Worm (Caenorhabditis elegans) whole organism, late embryonic: ENCODE results near the gene srz-103.

Source experiments
- C08G9.2 ChIP-seq: sonication (generic microtip); optimal IDR thresholded peaks from 2 replicates; lab custom pipeline; 2016; ENCODE audit warnings: mild to moderate bottlenecking, missing genetic modification characterization, moderate library complexity, missing compliant biosample characterization
- F13H6.1 ChIP-seq: sonication (generic microtip); optimal IDR thresholded peaks from 2 replicates; lab custom pipeline; 2016; ENCODE audit warnings: missing genetic modification characterization, missing compliant biosample characterization
- T23F11.4 ChIP-seq: fragments of 200-800 bp; sonication (Bioruptor generic); optimal IDR thresholded peaks from 2 replicates; lab custom pipeline; 2018; ENCODE audit warnings: mild to moderate bottlenecking, missing genetic modification characterization, missing compliant biosample characterization
- ceh-18 ChIP-seq: sonication (generic microtip); optimal IDR thresholded peaks from 2 replicates; lab custom pipeline; 2016; ENCODE audit warnings: missing genetic modification characterization, missing compliant biosample characterization
- ceh-19 ChIP-seq: fragments of 200-800 bp; sonication (Bioruptor generic); optimal IDR thresholded peaks from 2 replicates; lab custom pipeline; 2018; ENCODE audit warnings: mild to moderate bottlenecking, missing genetic modification characterization, missing compliant biosample characterization
- ceh-2 ChIP-seq: sonication (generic microtip); optimal IDR thresholded peaks from 2 replicates; lab custom pipeline; 2016; ENCODE audit warnings: missing genotype, missing genetic modification characterization, missing compliant biosample characterization
- ceh-24 ChIP-seq: sonication (generic microtip); optimal IDR thresholded peaks from 2 replicates; lab custom pipeline; 2016; ENCODE audit warnings: mild to moderate bottlenecking, missing genetic modification characterization, missing compliant biosample characterization
- ceh-31 ChIP-seq: sonication (generic microtip); optimal IDR thresholded peaks from 2 replicates; lab custom pipeline; 2016; ENCODE audit warnings: missing genetic modification characterization, missing compliant biosample characterization
- ceh-34 ChIP-seq: sonication (generic microtip); optimal IDR thresholded peaks from 2 replicates; lab custom pipeline; 2016; ENCODE audit warnings: mild to moderate bottlenecking, missing genetic modification characterization, missing compliant biosample characterization
- ceh-48 ChIP-seq: sonication (generic microtip); optimal IDR thresholded peaks from 2 replicates; lab custom pipeline; 2016; ENCODE audit warnings: missing genetic modification characterization, inconsistent platforms, missing compliant biosample characterization
- ceh-6 ChIP-seq: fragments of 200-800 bp; sonication (Bioruptor generic); optimal IDR thresholded peaks from 2 replicates; lab custom pipeline; 2018; ENCODE audit warnings: mild to moderate bottlenecking, missing genetic modification characterization, missing compliant biosample characterization
- ceh-9 ChIP-seq: sonication (generic microtip); optimal IDR thresholded peaks from 2 replicates; lab custom pipeline; 2016; ENCODE audit warnings: mild to moderate bottlenecking, missing genetic modification characterization, inconsistent platforms, missing compliant biosample characterization
- che-1 ChIP-seq: sonication (generic microtip); optimal IDR thresholded peaks from 2 replicates; lab custom pipeline; 2016; ENCODE audit warnings: mild to moderate bottlenecking, missing genetic modification characterization, missing compliant biosample characterization
- dmd-4 ChIP-seq: sonication (generic microtip); optimal IDR thresholded peaks from 2 replicates; lab custom pipeline; 2016; ENCODE audit warnings: borderline replicate concordance, missing genetic modification characterization, missing compliant biosample characterization
- dve-1 ChIP-seq: sonication (generic microtip); optimal IDR thresholded peaks from 2 replicates; lab custom pipeline; 2017; ENCODE audit warnings: antibody characterized with exemption, mild to moderate bottlenecking, missing genetic modification characterization, missing compliant biosample characterization
- elt-4 ChIP-seq: sonication (generic microtip); optimal IDR thresholded peaks from 2 replicates; lab custom pipeline; 2016; ENCODE audit warnings: missing genetic modification characterization, missing compliant biosample characterization
- fax-1 ChIP-seq: sonication (generic microtip); optimal IDR thresholded peaks from 2 replicates; lab custom pipeline; 2016; ENCODE audit warnings: missing genotype, missing genetic modification characterization, missing compliant biosample characterization
- fkh-6 ChIP-seq: sonication (generic microtip); optimal IDR thresholded peaks from 2 replicates; lab custom pipeline; 2016; ENCODE audit warnings: missing genetic modification characterization, missing compliant biosample characterization
- lim-6 ChIP-seq: sonication (generic microtip); optimal IDR thresholded peaks from 2 replicates; lab custom pipeline; 2016; ENCODE audit warnings: missing genetic modification characterization, missing compliant biosample characterization
- lin-11 ChIP-seq: fragments of 200-800 bp; sonication (Bioruptor generic); optimal IDR thresholded peaks from 2 replicates; lab custom pipeline; 2018; ENCODE audit warnings: mild to moderate bottlenecking, missing genetic modification characterization, missing compliant biosample characterization
- madf-2 ChIP-seq: sonication (generic microtip); optimal IDR thresholded peaks from 2 replicates; lab custom pipeline; 2017; ENCODE audit warnings: missing genetic modification characterization, missing compliant biosample characterization
- mec-3 ChIP-seq: sonication (generic microtip); optimal IDR thresholded peaks from 2 replicates; lab custom pipeline; 2016; ENCODE audit warnings: borderline replicate concordance, missing genetic modification characterization, missing compliant biosample characterization
- nhr-11 ChIP-seq: fragments of 150-350 bp; optimal IDR thresholded peaks from 2 replicates; lab custom pipeline; 2014; ENCODE audit warnings: missing biosample characterization, missing genetic modification characterization
- nhr-232 ChIP-seq: sonication (generic microtip); optimal IDR thresholded peaks from 2 replicates; lab custom pipeline; 2016; ENCODE audit warnings: missing genetic modification characterization, missing compliant biosample characterization
- odd-2 ChIP-seq: sonication (generic microtip); optimal IDR thresholded peaks from 2 replicates; lab custom pipeline; 2017; ENCODE audit warnings: antibody characterized with exemption, mild to moderate bottlenecking, missing genetic modification characterization, missing compliant biosample characterization
- pag-3 ChIP-seq: sonication (generic microtip); optimal IDR thresholded peaks from 2 replicates; lab custom pipeline; 2016; ENCODE audit warnings: missing compliant biosample characterization, missing genetic modification characterization, borderline replicate concordance
- pat-9 ChIP-seq: fragments of 200-800 bp; sonication (Bioruptor generic); optimal IDR thresholded peaks from 2 replicates; lab custom pipeline; 2018; ENCODE audit warnings: mild to moderate bottlenecking, missing genetic modification characterization, moderate library complexity, missing compliant biosample characterization
- pax-1 ChIP-seq: fragments of 150-350 bp; optimal IDR thresholded peaks from 2 replicates; lab custom pipeline; 2014; ENCODE audit warnings: missing biosample characterization, missing genetic modification characterization
- pha-2 ChIP-seq: sonication (generic microtip); optimal IDR thresholded peaks from 2 replicates; lab custom pipeline; 2017; ENCODE audit warnings: mild to moderate bottlenecking, missing genetic modification characterization, missing compliant biosample characterization
- pha-4 ChIP-seq: fragments of 150-350 bp; optimal IDR thresholded peaks from 2 replicates; lab custom pipeline; 2018; ENCODE audit warnings: missing biosample characterization, missing genetic modification reagents, missing genetic modification characterization
- ref-2 ChIP-seq: sonication (generic microtip); optimal IDR thresholded peaks from 2 replicates; lab custom pipeline; 2016; ENCODE audit warnings: missing genetic modification characterization, missing compliant biosample characterization
- sox-2 ChIP-seq: fragments of 200-800 bp; sonication (Bioruptor generic); IDR thresholded peaks from 2 replicates; pipeline ENCODE4 v1.3.6; 2022; ENCODE audit warnings: missing genetic modification reagents, missing genetic modification characterization, missing compliant biosample characterization
- syd-9 ChIP-seq: sonication (generic microtip); optimal IDR thresholded peaks from 2 replicates; lab custom pipeline; 2016; ENCODE audit warnings: mild to moderate bottlenecking, missing genetic modification characterization, moderate library complexity, missing compliant biosample characterization
- tbx-2 ChIP-seq: sonication (generic microtip); optimal IDR thresholded peaks from 2 replicates; lab custom pipeline; 2016; ENCODE audit warnings: missing genetic modification characterization, missing compliant biosample characterization
- ttx-3 ChIP-seq: sonication (generic microtip); optimal IDR thresholded peaks from 2 replicates; lab custom pipeline; 2016; ENCODE audit warnings: missing genetic modification reagents, missing genetic modification characterization, missing compliant biosample characterization
- unc-86 ChIP-seq: sonication (generic microtip); optimal IDR thresholded peaks from 2 replicates; lab custom pipeline; 2016; ENCODE audit warnings: missing genetic modification characterization, missing compliant biosample characterization
- zip-5 ChIP-seq: sonication (generic microtip); optimal IDR thresholded peaks from 2 replicates; lab custom pipeline; 2016; ENCODE audit warnings: missing genetic modification characterization, missing compliant biosample characterization
- ztf-16 ChIP-seq: sonication (generic microtip); optimal IDR thresholded peaks from 2 replicates; lab custom pipeline; 2017; ENCODE audit warnings: missing genetic modification characterization, missing compliant biosample characterization

Gene srz-103

ce11 chrV:16679237-16679636 lies at the start of gene srz-103:
Gene srz-103 (minus strand): TSS chrV:16679337.
- TF ChIP-seq ttx-3 (tag; lab: Kevin White, UChicago): no peak
- TF ChIP-seq lin-11 (tag; lab: Kevin White, UChicago): no peak
- no peak for TF ChIP-seq mec-3 (tag; lab: Kevin White, UChicago)

DNA sequence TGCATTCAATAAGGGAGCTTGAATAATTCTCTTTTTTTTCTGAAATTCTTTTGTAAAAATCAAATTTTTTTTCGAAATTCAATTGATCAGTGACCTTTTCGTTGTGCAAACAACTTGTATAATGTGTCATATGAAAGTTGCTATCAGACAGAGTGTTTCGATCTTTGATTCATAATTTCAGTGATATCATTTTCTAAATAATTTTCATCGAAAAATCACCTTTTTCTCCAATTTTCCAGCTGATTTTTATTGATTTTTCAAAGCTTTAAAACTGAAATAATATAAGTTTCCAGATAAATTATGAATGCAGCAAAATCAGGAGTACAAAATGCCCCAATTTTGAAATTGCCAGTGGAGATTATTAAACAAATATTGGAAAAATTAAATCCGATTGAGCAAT lies 49.3 kb upstream of the srz-103 start, which contains the start of gene fbxa-127:
Gene fbxa-127, plus strand, starts transcription at position 301 of the 400 bp plus-strand sequence.
- TF ChIP-seq nhr-232 (tag; lab: Kevin White, UChicago): no peak
- no peak for TF ChIP-seq elt-4 (tag; lab: Kevin White, UChicago)
- no peak for TF ChIP-seq dve-1
- no peak for TF ChIP-seq ref-2 (tag; lab: Kevin White, UChicago)
- TF ChIP-seq ceh-19 (GFP tag; lab: Kevin White, UChicago): no peak
- TF ChIP-seq C08G9.2 (tag; lab: Kevin White, UChicago): no peak
- no peak for TF ChIP-seq pha-4 (tag; lab: Kevin White, UChicago)
- no peak for TF ChIP-seq che-1 (tag; lab: Kevin White, UChicago)

- TF ChIP-seq unc-86: no peak
- no peak for TF ChIP-seq ceh-18 (tag; lab: Kevin White, UChicago)
- TF ChIP-seq ceh-6: no peak
- TF ChIP-seq madf-2 (tag; lab: Kevin White, UChicago): no peak
- TF ChIP-seq ceh-31: no peak
- TF ChIP-seq lim-6 (tag; lab: Kevin White, UChicago): no peak
- TF ChIP-seq fkh-6: no peak
- no peak for TF ChIP-seq odd-2 (tag; lab: Kevin White, UChicago)
- no peak for TF ChIP-seq elt-4 (tag; lab: Kevin White, UChicago)
- TF ChIP-seq, all 69 proteins: peak for 0
Observed at ce11 chrV:16726915-16727314, 47.8 kb upstream of the srz-103 start, which contains the start of gene T25E12.14. Gene T25E12.14 (plus strand): TSS chrV:16727215.

- TF ChIP-seq unc-86 (no peak), syd-9 (tag; lab: Kevin White, UChicago) (no peak), nhr-11 (tag; lab: Kevin White, UChicago) (no peak), F13H6.1 (tag; lab: Kevin White, UChicago) (no peak), T23F11.4 (no peak), ceh-24 (tag; lab: Kevin White, UChicago) (no peak), ceh-34 (tag; lab: Kevin White, UChicago) (no peak), pax-1 (tag; lab: Kevin White, UChicago) (no peak), dmd-4 (tag; lab: Kevin White, UChicago) (no peak), ztf-16 (no peak), pag-3 (tag; lab: Kevin White, UChicago) (no peak), madf-2 (tag; lab: Kevin White, UChicago) (no peak), ceh-2 (tag; lab: Kevin White, UChicago) (no peak), pat-9 (tag; lab: Kevin White, UChicago) (no peak)
- TF ChIP-seq, all 69 proteins: peak for 0
Observed at ce11 chrV:16725955-16726354, 46.8 kb upstream of the srz-103 start.

- TF ChIP-seq nhr-11 (tag; lab: Kevin White, UChicago) (no peak), sox-2 (GFP tag; lab: Robert Waterston, UW) (no peak), pha-2 (tag; lab: Kevin White, UChicago) (no peak), ceh-9 (tag; lab: Kevin White, UChicago) (no peak), mec-3 (tag; lab: Kevin White, UChicago) (no peak), tbx-2 (no peak), ceh-48 (tag; lab: Kevin White, UChicago) (no peak), fax-1 (tag; lab: Kevin White, UChicago) (no peak), pax-1 (tag; lab: Kevin White, UChicago) (no peak), zip-5 (tag; lab: Kevin White, UChicago) (no peak), T23F11.4 (no peak), syd-9 (tag; lab: Kevin White, UChicago) (no peak)
Observed at ce11 chrV:16724574-16724973, 45.4 kb upstream of the srz-103 start.
